Worm (Caenorhabditis elegans): ENCODE data around the gene fbxb-85.

Gene fbxb-85

DNA sequence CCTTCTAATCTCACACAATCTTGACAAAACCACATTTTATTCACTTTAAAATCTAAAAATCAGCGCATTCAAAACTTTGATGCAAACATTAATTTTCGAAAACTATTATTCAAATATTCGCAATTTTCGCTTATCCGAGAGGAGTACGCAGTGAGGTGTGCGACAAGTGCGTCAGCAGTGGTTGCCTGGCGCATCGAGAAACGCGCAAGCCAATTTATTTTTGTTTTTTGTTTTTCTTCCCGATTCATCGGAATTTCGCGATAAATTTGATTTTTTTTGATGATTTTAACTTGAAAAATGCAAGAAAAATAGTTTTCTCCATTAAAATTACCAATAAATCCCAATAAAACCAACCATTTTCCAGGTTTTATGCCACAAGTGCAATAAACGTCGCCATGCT is at the start of gene fbxb-85, which contains the start of gene hex-3 (continued):
- TF ChIP-seq fkh-10 (GFP tag; optimal IDR thresholded peaks at IDR 0.05): peak; percentile 93
- peak; percentile 63 for TF ChIP-seq mef-2 (tag; optimal IDR thresholded peaks at IDR 0.05)
- peak; percentile 96 for TF ChIP-seq unc-86 (tag; optimal IDR thresholded peaks at IDR 0.05)
- TF ChIP-seq zip-4 (GFP tag; optimal IDR thresholded peaks at IDR 0.05): peak; percentile 87
- peak; percentile 94 for TF ChIP-seq lin-14 (GFP tag; optimal IDR thresholded peaks at IDR 0.05)
- peak; percentile 94 for TF ChIP-seq isw-1 (GFP tag; IDR thresholded peaks at IDR 0.05)
- TF ChIP-seq sptf-1 (tag; optimal IDR thresholded peaks at IDR 0.05): no peak
- TF ChIP-seq nhr-237 (tag; optimal IDR thresholded peaks at IDR 0.05): peak; percentile 81
- TF ChIP-seq nhr-12 (tag; optimal IDR thresholded peaks at IDR 0.05): no peak
- TF ChIP-seq blmp-1 (tag; optimal IDR thresholded peaks at IDR 0.05): peak; percentile 81
- TF ChIP-seq dsc-1 (tag; optimal IDR thresholded peaks at IDR 0.05): peak; percentile 98
- peak; percentile 79 for TF ChIP-seq unc-30 (tag; optimal IDR thresholded peaks at IDR 0.05)
- TF ChIP-seq hpl-2 (GFP tag; optimal IDR thresholded peaks at IDR 0.05): peak; percentile 78
- peak; percentile 92 for TF ChIP-seq zag-1 (tag; optimal IDR thresholded peaks at IDR 0.05)
- peak; percentile 75 for TF ChIP-seq F16B12.6 (tag; optimal IDR thresholded peaks at IDR 0.05)
- peak; percentile 97 for TF ChIP-seq xbp-1 (tag; optimal IDR thresholded peaks at IDR 0.05)
- TF ChIP-seq lin-15B (tag; optimal IDR thresholded peaks at IDR 0.05): peak; percentile 90
- TF ChIP-seq ama-1 (optimal IDR thresholded peaks at IDR 0.05): peak; percentile 72
- TF ChIP-seq ceh-63 (GFP tag; optimal IDR thresholded peaks at IDR 0.05): no peak
- peak; percentile 97 for TF ChIP-seq rnt-1 (tag; optimal IDR thresholded peaks at IDR 0.05)
- TF ChIP-seq fos-1 (tag; optimal IDR thresholded peaks at IDR 0.05): peak; percentile 94
- TF ChIP-seq efl-1 (optimal IDR thresholded peaks at IDR 0.05): peak; percentile 91 to 96
- peak; percentile 90 to 99 for TF ChIP-seq efl-1 (GFP tag; optimal IDR thresholded peaks at IDR 0.05 in 1 of 2)
- peak; percentile 89 for TF ChIP-seq lir-3 (tag; optimal IDR thresholded peaks at IDR 0.05; ENCODE audit: poor library complexity)
- peak; percentile 91 for TF ChIP-seq mab-9 (GFP tag; IDR thresholded peaks at IDR 0.05)
- peak; percentile 37 to 70 for TF ChIP-seq egl-27 (tag; optimal IDR thresholded peaks at IDR 0.05)
- peak in 4 of 6 experiments; percentile 10 to 92 (median 72) for TF ChIP-seq elt-3 (tag; optimal IDR thresholded peaks at IDR 0.05)
- peak; percentile 94 for TF ChIP-seq aly-2 (tag; optimal IDR thresholded peaks at IDR 0.05)
- no peak for TF ChIP-seq ces-1 (GFP tag; optimal IDR thresholded peaks at IDR 0.05)
- TF ChIP-seq fkh-4 (tag; optimal IDR thresholded peaks at IDR 0.05; ENCODE audit: borderline replicate concordance): peak; percentile 75
- peak; percentile 55 for TF ChIP-seq Y116A8C.19 (tag; optimal IDR thresholded peaks at IDR 0.05; ENCODE audit: borderline replicate concordance)
- TF ChIP-seq ets-5 (GFP tag; IDR thresholded peaks at IDR 0.05): 0 out of 2 replicates have a peak, but pooled peaks have one; percentile 80
- no peak for TF ChIP-seq tlp-1 (tag; optimal IDR thresholded peaks at IDR 0.05)

DNA sequence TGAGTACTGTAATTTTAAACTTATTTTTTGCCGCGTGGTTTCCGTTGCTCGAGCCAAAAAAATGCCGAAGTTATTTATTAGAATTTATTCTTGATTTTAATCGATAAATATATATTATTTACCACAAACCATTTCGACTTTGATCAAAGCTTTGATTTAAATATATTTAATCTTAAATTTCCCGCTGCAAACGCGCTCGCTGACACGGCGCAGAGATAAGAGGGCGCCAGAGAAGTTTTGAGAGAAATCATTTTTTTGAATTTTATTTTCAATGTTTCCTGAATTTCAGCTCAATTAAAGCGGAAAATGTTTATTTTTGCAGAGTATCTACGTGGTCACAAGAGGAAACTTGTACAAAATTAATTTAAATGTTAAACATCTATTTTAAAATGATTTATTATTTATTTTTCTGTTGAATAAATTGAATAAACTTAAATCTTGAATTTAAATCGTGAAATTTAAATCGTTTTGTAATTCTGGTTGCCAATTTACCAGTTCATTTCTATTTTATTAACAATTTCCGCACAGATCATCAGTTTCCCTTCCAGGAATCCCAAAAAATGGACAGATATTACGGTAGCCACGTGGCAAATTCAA is 47.2 kb upstream of the fbxb-85 start, which contains the start of gene com-1:
Gene com-1, plus strand, starts transcription at position 547 of the 597 bp plus-strand sequence.
- TF ChIP-seq mdl-1 (tag; optimal IDR thresholded peaks at IDR 0.05) (no peak), hpl-2 (GFP tag; optimal IDR thresholded peaks at IDR 0.05) (no peak), nhr-47 (tag; optimal IDR thresholded peaks at IDR 0.05) (peak; percentile 46), mep-1 (tag; optimal IDR thresholded peaks at IDR 0.05) (peak; percentile 55), mef-2 (tag; optimal IDR thresholded peaks at IDR 0.05) (no peak), C04F5.9 (tag; optimal IDR thresholded peaks at IDR 0.05) (no peak), ceh-82 (tag; optimal IDR thresholded peaks at IDR 0.05) (peak in 2 of 3 experiments; percentile 56 to 59), nhr-71 (tag; optimal IDR thresholded peaks at IDR 0.05) (peak; percentile 53), C16A3.4 (tag; optimal IDR thresholded peaks at IDR 0.05) (peak; percentile 39), lin-35 (GFP tag; optimal IDR thresholded peaks at IDR 0.05) (peak; percentile 58 to 67), efl-1 (optimal IDR thresholded peaks at IDR 0.05) (peak; percentile 53 to 63), efl-1 (GFP tag; optimal IDR thresholded peaks at IDR 0.05 in 1 of 2) (peak; percentile 61 to 93), nhr-20 (tag; optimal IDR thresholded peaks at IDR 0.05) (peak; percentile 29), snu-23 (GFP tag; optimal IDR thresholded peaks at IDR 0.05) (peak; percentile 54), swsn-7 (tag; optimal IDR thresholded peaks at IDR 0.05) (peak; percentile 29), blmp-1 (tag; optimal IDR thresholded peaks at IDR 0.05) (peak; percentile 58), dsc-1 (tag; optimal IDR thresholded peaks at IDR 0.05) (peak; percentile 15), skn-1 (tag; optimal IDR thresholded peaks at IDR 0.05) (peak; percentile 42), hlh-17 (GFP tag; optimal IDR thresholded peaks at IDR 0.05; ENCODE audit: borderline replicate concordance) (no peak), lsy-2 (tag; optimal IDR thresholded peaks at IDR 0.05) (peak; percentile 51 to 73), pqm-1 (tag; optimal IDR thresholded peaks at IDR 0.05) (no peak), dpl-1 (GFP tag; optimal IDR thresholded peaks at IDR 0.05) (peak; percentile 30 to 72 (median 42)), sptf-1 (tag; optimal IDR thresholded peaks at IDR 0.05) (no peak), xbp-1 (tag; optimal IDR thresholded peaks at IDR 0.05) (peak; percentile 14), nhr-90 (tag; optimal IDR thresholded peaks at IDR 0.05; ENCODE audit: poor library complexity) (peak; percentile 3), lin-15B (tag; optimal IDR thresholded peaks at IDR 0.05) (peak; percentile 60), ceh-8 (GFP tag; optimal IDR thresholded peaks at IDR 0.05) (no peak)
